Fruit fly (Drosophila melanogaster): ENCODE results near the gene fy.

fy gene

DNA sequence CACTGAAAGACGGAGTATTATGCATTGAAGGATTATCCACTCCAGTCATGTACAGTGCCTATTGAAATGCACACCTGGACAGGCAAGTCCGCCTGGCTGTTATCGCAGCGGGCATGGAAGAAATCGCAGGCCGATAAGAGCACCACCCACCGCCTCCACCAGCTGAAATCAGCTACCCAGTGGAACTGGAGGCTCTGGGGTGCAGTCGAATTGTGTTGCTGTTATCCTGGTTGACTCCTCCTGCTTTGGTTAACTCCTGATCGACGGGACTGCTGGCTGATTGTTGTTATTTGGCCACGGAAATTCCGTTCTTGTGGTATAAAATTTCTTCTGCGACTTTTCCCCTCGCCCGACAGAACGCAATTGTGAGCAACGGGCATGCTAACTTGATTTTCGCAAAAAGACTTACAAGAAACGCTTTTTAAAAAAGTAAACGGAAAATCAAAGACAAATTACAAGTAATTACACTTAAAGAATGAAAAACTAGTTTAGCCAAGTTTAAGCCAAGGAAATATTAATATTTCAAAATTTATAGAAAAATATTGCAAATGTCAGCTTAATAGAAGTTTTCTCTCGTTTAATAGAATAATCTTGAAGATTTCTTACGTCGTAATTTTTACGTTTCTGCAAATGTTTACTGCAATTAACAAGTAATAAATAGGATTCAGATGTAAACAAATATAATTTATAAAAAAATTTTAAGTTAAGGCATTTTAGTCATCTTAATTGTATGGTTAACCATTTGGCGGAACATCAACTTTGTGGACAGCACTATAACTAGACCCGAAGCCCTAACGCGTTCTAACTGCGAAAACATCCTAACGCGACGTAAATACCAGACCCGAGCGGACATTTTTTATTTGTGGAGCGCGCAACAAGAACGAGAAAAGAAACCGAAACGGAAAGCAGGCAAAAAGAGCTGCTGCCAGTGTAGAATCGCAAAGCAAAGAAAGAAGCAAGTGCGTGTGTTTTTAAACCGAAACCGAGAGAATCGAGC, 12.1 kb upstream of the fy start, which contains the start of the genes CG13398 and Akap200 (continued):
- TF ChIP-seq her (GFP tag; optimal IDR thresholded peaks at IDR 0.05) = peak; percentile 99
- no peak for TF ChIP-seq Stat92E (GFP tag; optimal IDR thresholded peaks at IDR 0.05)
- peak; percentile 94 for TF ChIP-seq phol (tag; optimal IDR thresholded peaks at IDR 0.05)
- no peak for TF ChIP-seq gcm2 (GFP tag; optimal IDR thresholded peaks at IDR 0.05)
- TF ChIP-seq tin (GFP tag; optimal IDR thresholded peaks at IDR 0.05) = no peak
- peak; percentile 38 for TF ChIP-seq CG10209 (GFP tag; optimal IDR thresholded peaks at IDR 0.05)
- TF ChIP-seq CG11695 (GFP tag; IDR thresholded peaks at IDR 0.05) = no peak
- TF ChIP-seq CG17568 (GFP tag; optimal IDR thresholded peaks at IDR 0.05) = no peak
- TF ChIP-seq nmo (GFP tag; optimal IDR thresholded peaks at IDR 0.05) = peak; percentile 62
- TF ChIP-seq Asciz (GFP tag; optimal IDR thresholded peaks at IDR 0.05) = no peak
- TF ChIP-seq CG12391 (tag; optimal IDR thresholded peaks at IDR 0.05) = peak; percentile 65
- no peak for TF ChIP-seq CG13296 (GFP tag; optimal IDR thresholded peaks at IDR 0.05)
- no peak for TF ChIP-seq sisA (GFP tag; IDR thresholded peaks at IDR 0.05)
- peak; percentile 5 for TF ChIP-seq fd3F (GFP tag; optimal IDR thresholded peaks at IDR 0.05)
- TF ChIP-seq CG11560 (tag; IDR thresholded peaks at IDR 0.05) = no peak
- no peak for TF ChIP-seq Gsc (GFP tag; IDR thresholded peaks at IDR 0.05)
- TF ChIP-seq ttk (GFP tag; IDR thresholded peaks at IDR 0.05) = no peak
- TF ChIP-seq oc (tag; optimal IDR thresholded peaks at IDR 0.05) = no peak
- no peak for TF ChIP-seq zen2 (GFP tag; IDR thresholded peaks at IDR 0.05; ENCODE audit: partially characterized antibody)
- peak; percentile 24 for TF ChIP-seq pros (GFP tag; optimal IDR thresholded peaks at IDR 0.05)
- TF ChIP-seq jumu (GFP tag; optimal IDR thresholded peaks at IDR 0.05) = no peak
- no peak for TF ChIP-seq kay (GFP tag; optimal IDR thresholded peaks at IDR 0.05)
- no peak for TF ChIP-seq bcd (GFP tag; optimal IDR thresholded peaks at IDR 0.05)
- TF ChIP-seq D19B (GFP tag; optimal IDR thresholded peaks at IDR 0.05) = no peak
- no peak for TF ChIP-seq CG6654 (GFP tag; optimal IDR thresholded peaks at IDR 0.05)
- TF ChIP-seq CG10543 (GFP tag; optimal IDR thresholded peaks at IDR 0.05) = peak; percentile 57
- TF ChIP-seq Ssrp (tag; optimal IDR thresholded peaks at IDR 0.05) = peak; percentile 37
- TF ChIP-seq CG8359 (GFP tag; optimal IDR thresholded peaks at IDR 0.05; ENCODE audit: borderline replicate concordance) = no peak
- no peak for TF ChIP-seq CG4328 (GFP tag; optimal IDR thresholded peaks at IDR 0.05)
- no peak for TF ChIP-seq CG8089 (GFP tag; optimal IDR thresholded peaks at IDR 0.05)
- peak; percentile 55 for TF ChIP-seq CG7928 (GFP tag; optimal IDR thresholded peaks at IDR 0.05)
- peak; percentile 59 for TF ChIP-seq CG13775 (GFP tag; optimal IDR thresholded peaks at IDR 0.05)
- TF ChIP-seq Mad (GFP tag; optimal IDR thresholded peaks at IDR 0.05) = no peak
- no peak for TF ChIP-seq CG33213 (GFP tag; optimal IDR thresholded peaks at IDR 0.05)
- no peak for TF ChIP-seq Fer1 (GFP tag; optimal IDR thresholded peaks at IDR 0.05)
- TF ChIP-seq cas (GFP tag; IDR thresholded peaks at IDR 0.05) = no peak
- no peak for TF ChIP-seq Hand (GFP tag; optimal IDR thresholded peaks at IDR 0.05)
- no peak for TF ChIP-seq Hr39 (optimal IDR thresholded peaks at IDR 0.05)
- no peak for TF ChIP-seq H2.0 (GFP tag; IDR thresholded peaks at IDR 0.05)
- TF ChIP-seq CG31224 (GFP tag; IDR thresholded peaks at IDR 0.05) = 0 out of 2 replicates have a peak, but pooled peaks have one; percentile 28
- no peak for TF ChIP-seq CG30431 (GFP tag; optimal IDR thresholded peaks at IDR 0.05)
- TF ChIP-seq vnd (GFP tag; IDR thresholded peaks at IDR 0.05; ENCODE audit: partially characterized antibody) = no peak
- no peak for TF ChIP-seq Vsx1 (GFP tag; optimal IDR thresholded peaks at IDR 0.05)
- peak; percentile 80 for TF ChIP-seq gfzf (GFP tag; optimal IDR thresholded peaks at IDR 0.05)
- no peak for TF ChIP-seq Adf1 (GFP tag; IDR thresholded peaks at IDR 0.05)
- TF ChIP-seq B-H1 (GFP tag; IDR thresholded peaks at IDR 0.05) = no peak
- TF ChIP-seq CG12299 (tag; optimal IDR thresholded peaks at IDR 0.05) = no peak
- TF ChIP-seq HmgZ (tag; optimal IDR thresholded peaks at IDR 0.05) = no peak
